Fruit fly (Drosophila melanogaster) whole organism, embryonic: ENCODE results near the gene DCP2.

Experiments used
- Atf3 ChIP-seq: fragments of 200-800 bp; sonication (Bioruptor generic); optimal IDR thresholded peaks from 3 replicates; lab custom pipeline; 2016; ENCODE audit warnings: missing biosample characterization, missing genetic modification characterization
- Bdp1 ChIP-seq: fragments of 200-800 bp; sonication (Bioruptor generic); optimal IDR thresholded peaks from 3 replicates; lab custom pipeline; 2016; ENCODE audit warnings: missing biosample characterization, missing genetic modification characterization
- CG10431 ChIP-seq: fragments of 200-800 bp; sonication (Bioruptor generic); optimal IDR thresholded peaks from 3 replicates; lab custom pipeline; 2018; ENCODE audit warnings: missing biosample characterization, mild to moderate bottlenecking, missing genetic modification characterization
- CG11504 ChIP-seq: fragments of 200-800 bp; sonication (Bioruptor generic); optimal IDR thresholded peaks from 3 replicates; lab custom pipeline; 2019; ENCODE audit warnings: missing biosample characterization, mild to moderate bottlenecking, missing genetic modification characterization, moderate library complexity
- CG12219 ChIP-seq: fragments of 200-800 bp; sonication (Bioruptor generic); optimal IDR thresholded peaks from 3 replicates; lab custom pipeline; 2018; ENCODE audit warnings: missing biosample characterization, mild to moderate bottlenecking, missing genetic modification characterization
- CG12299 ChIP-seq: fragments of 200-800 bp; sonication (Bioruptor generic); optimal IDR thresholded peaks from 2 replicates; lab custom pipeline; 2018; ENCODE audit warnings: missing biosample characterization, mild to moderate bottlenecking, missing genetic modification characterization
- CG13624 ChIP-seq: fragments of 200-800 bp; sonication (Bioruptor generic); optimal IDR thresholded peaks from 2 replicates; lab custom pipeline; 2016; ENCODE audit warnings: missing biosample characterization, missing genetic modification characterization
- CG1529 ChIP-seq: fragments of 200-800 bp; sonication (Bioruptor generic); optimal IDR thresholded peaks from 3 replicates; lab custom pipeline; 2018; ENCODE audit warnings: missing biosample characterization, missing genetic modification characterization
- CG15479 ChIP-seq: fragments of 200-800 bp; sonication (Bioruptor generic); optimal IDR thresholded peaks from 3 replicates; lab custom pipeline; 2019; ENCODE audit warnings: missing biosample characterization, mild to moderate bottlenecking, missing genetic modification characterization, moderate library complexity
- CG17328 ChIP-seq: fragments of 200-800 bp; sonication (Bioruptor generic); IDR thresholded peaks from 2 replicates; pipeline ENCODE4 v1.3.6; 2022; ENCODE audit warnings: missing biosample characterization, missing genetic modification characterization
- CG17568 ChIP-seq: fragments of 200-800 bp; sonication (Bioruptor generic); optimal IDR thresholded peaks from 2 replicates; lab custom pipeline; 2018; ENCODE audit warnings: missing biosample characterization, mild to moderate bottlenecking, missing genetic modification characterization, moderate library complexity
- CG1792 ChIP-seq: fragments of 200-800 bp; sonication (Bioruptor generic); optimal IDR thresholded peaks from 2 replicates; lab custom pipeline; 2016; ENCODE audit warnings: missing biosample characterization, missing genetic modification characterization
- CG18476 ChIP-seq: fragments of 200-800 bp; sonication (Bioruptor generic); optimal IDR thresholded peaks from 2 replicates; lab custom pipeline; 2016; ENCODE audit warnings: missing biosample characterization, mild to moderate bottlenecking, missing genetic modification characterization
- CG18599 ChIP-seq: fragments of 200-800 bp; sonication (Bioruptor generic); optimal IDR thresholded peaks from 3 replicates; lab custom pipeline; 2017; ENCODE audit warnings: missing biosample characterization, missing genetic modification characterization, mild to moderate bottlenecking, moderate library complexity, missing genetic modification reagents
- CG3847 ChIP-seq: fragments of 200-800 bp; sonication (Bioruptor generic); IDR thresholded peaks from 2 replicates; pipeline ENCODE4 v1.3.6; 2022; ENCODE audit warnings: missing biosample characterization, missing genetic modification characterization
- CG6175 ChIP-seq: fragments of 200-800 bp; sonication (Bioruptor generic); IDR thresholded peaks from 3 replicates; pipeline ENCODE4 v1.3.6; 2022; ENCODE audit warnings: missing biosample characterization, missing genetic modification characterization
- CG6254 ChIP-seq: fragments of 200-800 bp; sonication (Bioruptor generic); optimal IDR thresholded peaks from 3 replicates; lab custom pipeline; 2017; ENCODE audit warnings: mild to moderate bottlenecking, missing biosample characterization, missing genetic modification reagents, missing genetic modification characterization
- CG6791 ChIP-seq: fragments of 200-800 bp; sonication (Bioruptor generic); IDR thresholded peaks from 3 replicates; pipeline ENCODE4 v1.3.6; 2022; ENCODE audit warnings: missing biosample characterization, missing genetic modification characterization; ENCODE audit not compliant: partially characterized antibody
- CG8924 ChIP-seq: fragments of 200-800 bp; optimal IDR thresholded peaks from 3 replicates; lab custom pipeline; 2019; ENCODE audit warnings: missing biosample characterization, mild to moderate bottlenecking, missing genetic modification characterization, moderate library complexity
- CG9797 ChIP-seq: fragments of 200-800 bp; sonication (Bioruptor generic); optimal IDR thresholded peaks from 3 replicates; lab custom pipeline; 2018; ENCODE audit warnings: missing biosample characterization, mild to moderate bottlenecking, missing genetic modification characterization
- Dp ChIP-seq: fragments of 200-800 bp; sonication (Bioruptor generic); optimal IDR thresholded peaks from 2 replicates; lab custom pipeline; 2018; ENCODE audit warnings: missing biosample characterization, mild to moderate bottlenecking, missing genetic modification characterization, moderate library complexity
- GATAe ChIP-seq: fragments of 200-800 bp; sonication (Bioruptor generic); conservative IDR thresholded peaks from 2 replicates; pipeline ENCODE4 v1.3.6; 2022; ENCODE audit warnings: missing biosample characterization, missing genetic modification characterization
- H2.0 ChIP-seq: fragments of 200-800 bp; sonication (Bioruptor generic); IDR thresholded peaks from 2 replicates; pipeline ENCODE4 v1.3.6; 2022; ENCODE audit warnings: missing biosample characterization, missing genetic modification characterization
- HLH3B ChIP-seq: fragments of 200-800 bp; sonication (Bioruptor generic); IDR thresholded peaks from 2 replicates; pipeline ENCODE4 v1.3.6; 2022; ENCODE audit warnings: missing biosample characterization, missing genetic modification characterization
- HLH54F ChIP-seq: fragments of 200-800 bp; sonication (Bioruptor generic); optimal IDR thresholded peaks from 3 replicates; lab custom pipeline; 2016; ENCODE audit warnings: missing biosample characterization, missing genetic modification characterization
- Kr ChIP-seq: fragments of 200-800 bp; sonication (Bioruptor generic); optimal IDR thresholded peaks from 2 replicates; lab custom pipeline; 2017; ENCODE audit warnings: missing biosample characterization, mild to moderate bottlenecking, missing genetic modification characterization
- Nf-YA ChIP-seq: fragments of 200-800 bp; sonication (Bioruptor generic); IDR thresholded peaks from 2 replicates; pipeline ENCODE4 v1.3.6; 2022; ENCODE audit warnings: missing biosample characterization, missing genetic modification characterization
- Poxn ChIP-seq: fragments of 200-800 bp; sonication (Bioruptor generic); IDR thresholded peaks from 2 replicates; pipeline ENCODE4 v1.3.6; 2022; ENCODE audit warnings: missing biosample characterization, missing genetic modification characterization
- Six4 ChIP-seq: fragments of 200-800 bp; sonication (Bioruptor generic); optimal IDR thresholded peaks from 2 replicates; lab custom pipeline; 2016; ENCODE audit warnings: missing biosample characterization, missing genetic modification characterization
- Taf1 ChIP-seq: fragments of 200-800 bp; sonication (Bioruptor generic); IDR thresholded peaks from 2 replicates; pipeline ENCODE4 v1.3.6; 2022; ENCODE audit warnings: missing biosample characterization, missing genetic modification characterization
- ato ChIP-seq: fragments of 200-800 bp; sonication (Bioruptor generic); IDR thresholded peaks from 2 replicates; pipeline ENCODE4 v1.3.6; 2022; ENCODE audit warnings: missing biosample characterization, missing genetic modification characterization; ENCODE audit not compliant: partially characterized antibody
- bab2 ChIP-seq: fragments of 200-800 bp; sonication (Bioruptor generic); optimal IDR thresholded peaks from 2 replicates; lab custom pipeline; 2016; ENCODE audit warnings: missing biosample characterization, missing genetic modification characterization
- crc ChIP-seq: fragments of 200-800 bp; sonication (Bioruptor generic); optimal IDR thresholded peaks from 2 replicates; lab custom pipeline; 2016; ENCODE audit warnings: missing biosample characterization, missing genetic modification characterization
- crp ChIP-seq, 2 experiments: fragments of 200-800 bp; sonication (Bioruptor generic); optimal IDR thresholded peaks; 2 replicates in 1 of 2; 3 replicates in 1 of 2; lab custom pipeline; 2017; ENCODE audit warnings: missing biosample characterization in 2 of 2, missing genetic modification characterization in 2 of 2, mild to moderate bottlenecking in 1 of 2, moderate library complexity in 1 of 2
- dimm ChIP-seq: fragments of 200-800 bp; sonication (Bioruptor generic); IDR thresholded peaks from 2 replicates; pipeline ENCODE4 v1.3.6; 2022; ENCODE audit warnings: missing biosample characterization, missing genetic modification characterization
- fd96Cb ChIP-seq: fragments of 200-800 bp; sonication (Bioruptor generic); optimal IDR thresholded peaks from 2 replicates; lab custom pipeline; 2018; ENCODE audit warnings: missing biosample characterization, mild to moderate bottlenecking, missing genetic modification characterization, moderate library complexity
- jigr1 ChIP-seq: fragments of 200-800 bp; sonication (Bioruptor generic); IDR thresholded peaks from 3 replicates; pipeline ENCODE4 v1.3.6; 2022; ENCODE audit warnings: missing biosample characterization, missing genetic modification characterization
- jing ChIP-seq: fragments of 200-800 bp; sonication (Bioruptor generic); optimal IDR thresholded peaks from 2 replicates; lab custom pipeline; 2018; ENCODE audit warnings: missing biosample characterization, mild to moderate bottlenecking, missing genetic modification characterization
- lbe ChIP-seq: fragments of 200-800 bp; sonication (Bioruptor generic); optimal IDR thresholded peaks from 2 replicates; lab custom pipeline; 2016; ENCODE audit warnings: missing biosample characterization, mild to moderate bottlenecking, missing genetic modification characterization
- lov ChIP-seq, 2 experiments: fragments of 200-800 bp in 1 of 2; fragments of >200 bp in 1 of 2; sonication (Bioruptor generic) in 1 of 2; IDR thresholded peaks in 1 of 2; optimal IDR thresholded peaks in 1 of 2; 2 replicates in 1 of 2; 3 replicates in 1 of 2; pipeline versions ENCODE4 v1.3.6 to Lab custom; 2017 to 2022; ENCODE audit warnings: missing biosample characterization in 1 of 2, missing genetic modification characterization in 1 of 2
- mam ChIP-seq: fragments of 200-800 bp; sonication (Bioruptor generic); optimal IDR thresholded peaks from 3 replicates; lab custom pipeline; 2016; ENCODE audit warnings: missing biosample characterization, missing genetic modification characterization
- nau ChIP-seq: fragments of 200-800 bp; sonication (Bioruptor generic); optimal IDR thresholded peaks from 3 replicates; lab custom pipeline; 2017; ENCODE audit warnings: missing biosample characterization, mild to moderate bottlenecking, missing genetic modification characterization, missing genetic modification reagents
- psq ChIP-seq: fragments of 200-800 bp; sonication (Bioruptor generic); optimal IDR thresholded peaks from 2 replicates; lab custom pipeline; 2017; ENCODE audit warnings: missing biosample characterization, missing genetic modification characterization
- rib ChIP-seq: fragments of 200-800 bp; sonication (Bioruptor generic); IDR thresholded peaks from 2 replicates; pipeline ENCODE4 v1.3.6; 2022; ENCODE audit warnings: missing biosample characterization, missing genetic modification characterization
- sisA ChIP-seq: fragments of 200-800 bp; sonication (Bioruptor generic); IDR thresholded peaks from 2 replicates; pipeline ENCODE4 v1.3.6; 2022; ENCODE audit warnings: missing biosample characterization, missing genetic modification characterization
- sqz ChIP-seq: fragments of 200-800 bp; sonication (Bioruptor generic); optimal IDR thresholded peaks from 3 replicates; lab custom pipeline; 2018; ENCODE audit warnings: missing biosample characterization, mild to moderate bottlenecking, missing genetic modification characterization
- tin ChIP-seq: fragments of 200-800 bp; sonication (Bioruptor generic); optimal IDR thresholded peaks from 3 replicates; lab custom pipeline; 2016; ENCODE audit warnings: missing biosample characterization, missing genetic modification characterization
- toy ChIP-seq: fragments of 200-800 bp; sonication (Bioruptor generic); IDR thresholded peaks from 2 replicates; pipeline ENCODE4 v1.3.6; 2022; ENCODE audit warnings: missing biosample characterization, missing genetic modification characterization
- trh ChIP-seq: fragments of 200-800 bp; sonication (Bioruptor generic); optimal IDR thresholded peaks from 2 replicates; lab custom pipeline; 2016; ENCODE audit warnings: missing biosample characterization, missing genetic modification characterization
- unc-4 ChIP-seq: fragments of 200-800 bp; sonication (Bioruptor generic); IDR thresholded peaks from 2 replicates; pipeline ENCODE4 v1.3.6; 2022; ENCODE audit warnings: missing biosample characterization, missing genetic modification characterization; ENCODE audit not compliant: partially characterized antibody
- zen2 ChIP-seq: fragments of 200-800 bp; sonication (Bioruptor generic); IDR thresholded peaks from 3 replicates; pipeline ENCODE4 v1.3.6; 2022; ENCODE audit warnings: missing biosample characterization, missing genetic modification characterization; ENCODE audit not compliant: partially characterized antibody

Gene DCP2

DNA sequence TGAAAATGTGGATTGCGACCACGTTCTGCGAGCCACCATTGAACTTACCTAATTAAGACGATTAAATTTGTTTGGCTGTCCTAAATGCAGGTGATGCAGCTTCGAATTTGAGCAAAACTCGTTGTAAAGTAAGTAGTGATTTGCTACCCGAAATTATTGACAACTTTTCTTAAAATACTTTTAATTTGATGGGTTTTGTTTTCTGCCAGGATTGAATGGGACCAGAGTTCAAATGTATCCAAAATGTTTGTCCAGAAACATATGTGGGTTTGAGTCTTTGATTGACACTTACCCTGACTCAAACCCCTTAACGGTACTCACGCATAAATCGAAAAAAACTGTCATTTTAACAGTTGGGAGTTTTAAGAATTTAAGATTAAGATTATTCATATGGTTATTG is 11.0 kb upstream of the DCP2 start, which contains the start of gene CG15715 (continued):
- TF ChIP-seq unc-4 (GFP tag; lab: Robert Waterston, UW) (no peak), Poxn (GFP tag; lab: Robert Waterston, UW) (no peak), CG18476 (GFP tag; lab: Kevin White, UChicago) (no peak), psq (no peak), CG18599 (GFP tag; lab: Kevin White, UChicago) (no peak), rib (GFP tag; lab: Robert Waterston, UW) (no peak), Dp (peak; percentile 46), toy (GFP tag; lab: Robert Waterston, UW) (no peak), CG11504 (peak; percentile 63), nau (GFP tag; lab: Kevin White, UChicago) (no peak), zen2 (GFP tag; lab: Robert Waterston, UW) (no peak), CG13624 (peak; percentile 18), jing (GFP tag; lab: Kevin White, UChicago) (no peak), tin (GFP tag; lab: Kevin White, UChicago) (no peak), CG8924 (tag; lab: Kevin White, UChicago) (peak; percentile 9), lov (optimal IDR thresholded peaks at IDR 0.05; lab: Kevin White, UChicago) (no peak), lov (GFP tag; IDR thresholded peaks at IDR 0.05; lab: Robert Waterston, UW) (no peak), dimm (GFP tag; lab: Robert Waterston, UW) (no peak), fd96Cb (tag; lab: Kevin White, UChicago) (no peak), CG15479 (no peak), HLH54F (no peak), Six4 (GFP tag; lab: Kevin White, UChicago) (no peak), Taf1 (GFP tag; lab: Robert Waterston, UW) (no peak), CG6254 (no peak), CG17568 (GFP tag; lab: Kevin White, UChicago) (no peak), CG1529 (GFP tag; lab: Kevin White, UChicago) (no peak), mam (GFP tag; lab: Kevin White, UChicago) (no peak), crp (GFP tag; optimal IDR thresholded peaks at IDR 0.05; lab: Kevin White, UChicago) (peak in 1 of 2 experiments; percentile 82), CG9797 (GFP tag; lab: Kevin White, UChicago) (peak; percentile 68), crc (GFP tag; lab: Kevin White, UChicago) (no peak), sisA (GFP tag; lab: Robert Waterston, UW) (no peak), ato (GFP tag; lab: Robert Waterston, UW) (no peak), lbe (GFP tag; lab: Kevin White, UChicago) (no peak), trh (GFP tag; lab: Kevin White, UChicago) (no peak), CG12219 (GFP tag; lab: Kevin White, UChicago) (no peak), jigr1 (GFP tag; lab: Robert Waterston, UW) (no peak), HLH3B (GFP tag; lab: Robert Waterston, UW) (no peak), GATAe (GFP tag; lab: Robert Waterston, UW) (no peak), CG3847 (GFP tag; lab: Robert Waterston, UW) (peak; percentile 49), CG10431 (GFP tag; lab: Kevin White, UChicago) (no peak), Kr (GFP tag; lab: Kevin White, UChicago) (no peak), CG6791 (no peak; the same call in 2 of the 3 replicates), Atf3 (GFP tag; lab: Kevin White, UChicago) (no peak), CG6175 (GFP tag; lab: Robert Waterston, UW) (no peak), CG17328 (GFP tag; lab: Robert Waterston, UW) (no peak), Bdp1 (GFP tag; lab: Kevin White, UChicago) (no peak), CG12299 (no peak), Nf-YA (GFP tag; lab: Robert Waterston, UW) (no peak), CG1792 (GFP tag; lab: Kevin White, UChicago) (no peak), H2.0 (GFP tag; lab: Robert Waterston, UW) (no peak), sqz (GFP tag; lab: Kevin White, UChicago) (no peak), bab2 (no peak)
